Fruit fly (Drosophila melanogaster) whole organism, embryonic: Measurements from ENCODE around the gene rho-6.

Experiments
- CG18262 ChIP-seq: fragments of 200-800 bp; optimal IDR thresholded peaks from 3 replicates; lab custom pipeline; 2019; ENCODE audit warnings: missing biosample characterization, mild to moderate bottlenecking, missing genetic modification characterization, moderate library complexity
- CG8089 ChIP-seq: fragments of 200-800 bp; sonication (Bioruptor generic); optimal IDR thresholded peaks from 3 replicates; lab custom pipeline; 2016; ENCODE audit warnings: missing biosample characterization, missing genetic modification characterization
- bigmax ChIP-seq: fragments of 200-800 bp; sonication (Bioruptor generic); optimal IDR thresholded peaks from 2 replicates; lab custom pipeline; 2018; ENCODE audit warnings: missing biosample characterization, mild to moderate bottlenecking, missing genetic modification characterization
- gsb ChIP-seq: fragments of 200-800 bp; sonication (Bioruptor generic); IDR thresholded peaks from 2 replicates; pipeline ENCODE4 v1.3.6; 2022; ENCODE audit warnings: missing biosample characterization, missing genetic modification characterization
- jigr1 ChIP-seq: fragments of 200-800 bp; sonication (Bioruptor generic); IDR thresholded peaks from 3 replicates; pipeline ENCODE4 v1.3.6; 2022; ENCODE audit warnings: missing biosample characterization, missing genetic modification characterization
- psq ChIP-seq: fragments of 200-800 bp; sonication (Bioruptor generic); optimal IDR thresholded peaks from 2 replicates; lab custom pipeline; 2017; ENCODE audit warnings: missing biosample characterization, missing genetic modification characterization
- ttk ChIP-seq: fragments of 200-800 bp; sonication (Bioruptor generic); IDR thresholded peaks from 2 replicates; pipeline ENCODE4 v2.1.2; 2022; ENCODE audit warnings: missing biosample characterization, missing genetic modification characterization
- zfh1 ChIP-seq: fragments of 200-800 bp; sonication (Bioruptor generic); IDR thresholded peaks from 3 replicates; pipeline ENCODE4 v1.3.6; 2022; ENCODE audit warnings: missing biosample characterization, missing genetic modification characterization

DNA sequence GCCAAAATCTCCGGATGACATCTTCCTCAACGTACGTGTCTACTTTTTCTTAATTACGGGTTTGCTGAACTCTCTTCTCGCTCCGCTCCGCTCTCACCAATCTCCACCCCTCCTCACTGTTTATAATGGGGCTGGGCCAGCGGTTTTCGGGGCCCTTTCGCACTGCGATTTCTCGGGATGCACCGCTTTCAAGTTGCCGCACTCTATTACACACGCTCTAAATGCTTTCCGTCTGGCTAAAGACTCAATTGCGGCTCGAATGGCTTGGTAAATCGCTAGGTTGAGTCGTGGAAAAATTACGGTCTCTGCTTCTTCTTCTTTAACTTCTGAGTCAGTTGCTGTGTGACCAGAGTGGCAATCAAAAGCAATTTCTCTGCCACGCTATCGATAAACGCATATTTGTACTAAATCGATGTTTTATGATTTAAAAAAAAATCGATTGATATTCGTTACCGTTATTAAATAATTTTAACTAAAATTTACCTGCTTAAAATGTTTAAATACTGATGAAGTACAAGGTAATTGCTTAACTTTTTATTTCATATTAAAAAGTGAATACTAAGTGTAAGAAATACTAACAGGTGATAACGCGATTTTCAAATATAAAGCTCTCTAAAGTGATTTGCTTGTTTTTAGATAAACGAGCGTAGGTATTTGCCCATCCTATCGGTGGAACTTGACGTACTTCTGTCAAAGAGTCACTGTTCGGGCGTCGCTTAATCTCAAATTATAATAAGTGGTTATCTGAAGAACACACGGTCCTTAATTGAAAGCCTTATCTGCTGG, 24.2 kb downstream of the rho-6 start, which contains the start of the genes Rab6 and Phae1:
- TF ChIP-seq bigmax (GFP tag; lab: Kevin White, UChicago) (no peak), psq (GFP tag; lab: Kevin White, UChicago) (no peak), zfh1 (GFP tag; lab: Robert Waterston, UW) (no peak), ttk (GFP tag; lab: Robert Waterston, UW) (no peak), CG18262 (tag; lab: Kevin White, UChicago) (peak; percentile 13), jigr1 (GFP tag; lab: Robert Waterston, UW) (no peak), gsb (GFP tag; lab: Robert Waterston, UW) (no peak), CG8089 (GFP tag; lab: Kevin White, UChicago) (no peak)
